Fruit fly (Drosophila melanogaster) whole organism, pupa: ENCODE data around the gene upSET.

Experiments used
- CG10348 ChIP-seq: fragments of 200-800 bp; sonication (Bioruptor generic); IDR thresholded peaks from 2 replicates; pipeline ENCODE4 v1.3.6; 2022; ENCODE audit warnings: missing biosample characterization, missing genetic modification characterization
- CG12605 ChIP-seq: fragments of 200-800 bp; sonication (Bioruptor generic); IDR thresholded peaks from 2 replicates; pipeline ENCODE4 v1.3.6; 2022; ENCODE audit warnings: missing biosample characterization, missing genetic modification characterization
- CG13204 ChIP-seq: fragments of 200-800 bp; sonication (Bioruptor generic); optimal IDR thresholded peaks from 2 replicates; lab custom pipeline; 2018; ENCODE audit warnings: missing biosample characterization, mild to moderate bottlenecking, missing genetic modification characterization, moderate library complexity
- CG15710 ChIP-seq: fragments of 200-800 bp; sonication (Bioruptor generic); optimal IDR thresholded peaks from 2 replicates; lab custom pipeline; 2018; ENCODE audit warnings: missing biosample characterization, mild to moderate bottlenecking, missing genetic modification characterization, moderate library complexity
- CG17806 ChIP-seq: fragments of 200-800 bp; sonication (Bioruptor generic); optimal IDR thresholded peaks from 2 replicates; lab custom pipeline; 2018; ENCODE audit warnings: missing biosample characterization, mild to moderate bottlenecking, missing genetic modification characterization, moderate library complexity
- CG32121 ChIP-seq: fragments of 200-800 bp; sonication (Bioruptor generic); IDR thresholded peaks from 2 replicates; pipeline ENCODE4 v1.3.6; 2022; ENCODE audit warnings: missing biosample characterization, missing genetic modification characterization
- CG34367 ChIP-seq: fragments of 200-800 bp; sonication (Bioruptor generic); optimal IDR thresholded peaks from 2 replicates; lab custom pipeline; 2018; ENCODE audit warnings: missing biosample characterization, mild to moderate bottlenecking, missing genetic modification characterization
- D1 ChIP-seq: fragments of 200-800 bp; sonication (Bioruptor generic); optimal IDR thresholded peaks from 2 replicates; lab custom pipeline; 2018; ENCODE audit warnings: missing biosample characterization, mild to moderate bottlenecking, missing genetic modification characterization, moderate library complexity
- EcR ChIP-seq: fragments of 200-800 bp; sonication (Bioruptor generic); optimal IDR thresholded peaks from 3 replicates; lab custom pipeline; 2019; ENCODE audit warnings: missing biosample characterization, missing genetic modification characterization, mild to moderate bottlenecking, moderate library complexity, missing genetic modification reagents
- Pif1A ChIP-seq: fragments of 200-800 bp; sonication (Bioruptor generic); optimal IDR thresholded peaks from 3 replicates; lab custom pipeline; 2016; ENCODE audit warnings: missing biosample characterization, missing genetic modification characterization
- Pif1B ChIP-seq: fragments of 200-800 bp; sonication (Bioruptor generic); optimal IDR thresholded peaks from 3 replicates; lab custom pipeline; 2016; ENCODE audit warnings: missing biosample characterization, missing genetic modification characterization
- fd96Ca ChIP-seq: fragments of 200-800 bp; sonication (Bioruptor generic); IDR thresholded peaks from 3 replicates; pipeline ENCODE4 v1.3.6; 2022; ENCODE audit warnings: missing biosample characterization, missing genetic modification characterization
- rn ChIP-seq: fragments of 200-800 bp; sonication (Bioruptor generic); IDR thresholded peaks from 2 replicates; pipeline ENCODE4 v1.3.6; 2022; ENCODE audit warnings: missing biosample characterization, missing genetic modification characterization

- TF ChIP-seq CG12605 (no peak; the same call in 1 of the 2 replicates), CG13204 (GFP tag; lab: Kevin White, UChicago) (no peak), CG15710 (tag; lab: Kevin White, UChicago) (peak; percentile 21), EcR (GFP tag; lab: Kevin White, UChicago) (no peak), Pif1B (GFP tag; lab: Kevin White, UChicago) (no peak), CG32121 (no peak), D1 (no peak), Pif1A (GFP tag; lab: Kevin White, UChicago) (no peak), fd96Ca (GFP tag; lab: Robert Waterston, UW) (peak; percentile 34; the same call in 2 of the 3 replicates), rn (GFP tag; lab: Robert Waterston, UW) (no peak), CG10348 (no peak), CG17806 (tag; lab: Kevin White, UChicago) (no peak), CG34367 (tag; lab: Kevin White, UChicago) (peak; percentile 43)
Measured at dm6 chr3L:14003297-14004040, 1.5 kb downstream of the upSET start.
